Worm (Caenorhabditis elegans): ENCODE data around the gene B0273.115.

- TF ChIP-seq pat-9 (tag; optimal IDR thresholded peaks at IDR 0.05) = no peak
- no peak for TF ChIP-seq pha-4 (tag; optimal IDR thresholded peaks at IDR 0.05)
These were observed 10.5 kb upstream of the B0273.115 start for ce11 chrIV:5501414-5501813.

Measured in whole organism, late embryonic.